Worm (Caenorhabditis elegans) whole organism, L1 larva: ENCODE results near the gene ZK355.2.

Experiments used
- ceh-82 ChIP-seq, 3 experiments: fragments of 150-350 bp in 1 of 3; sonication (generic microtip) in 2 of 3; optimal IDR thresholded peaks; 2 replicates each; lab custom pipeline; 2014 to 2017; ENCODE audit warnings: missing biosample characterization in 3 of 3, missing genetic modification characterization in 3 of 3
- ces-1 ChIP-seq: fragments of 150-350 bp; optimal IDR thresholded peaks from 2 replicates; lab custom pipeline; 2014; ENCODE audit warnings: missing biosample characterization, missing genetic modification reagents, missing genetic modification characterization
- hlh-4 ChIP-seq: sonication (generic microtip); optimal IDR thresholded peaks from 2 replicates; lab custom pipeline; 2016; ENCODE audit warnings: mild to moderate bottlenecking, missing genetic modification characterization, missing compliant biosample characterization
- jun-1 ChIP-seq: fragments of 150-350 bp; optimal IDR thresholded peaks from 2 replicates; lab custom pipeline; 2014; ENCODE audit warnings: missing biosample characterization, missing genetic modification reagents, missing genetic modification characterization
- nhr-11 ChIP-seq: fragments of 150-350 bp; optimal IDR thresholded peaks from 2 replicates; lab custom pipeline; 2014; ENCODE audit warnings: missing biosample characterization, missing genetic modification characterization
- nhr-237 ChIP-seq: fragments of 150-350 bp; optimal IDR thresholded peaks from 2 replicates; lab custom pipeline; 2014; ENCODE audit warnings: missing biosample characterization, missing genetic modification characterization
- nhr-28 ChIP-seq: fragments of 150-350 bp; optimal IDR thresholded peaks from 2 replicates; lab custom pipeline; 2014; ENCODE audit warnings: missing biosample characterization, missing genetic modification characterization
- pag-3 ChIP-seq: sonication (generic microtip); optimal IDR thresholded peaks from 2 replicates; lab custom pipeline; 2017; ENCODE audit warnings: missing genetic modification characterization, mild to moderate bottlenecking, missing compliant biosample characterization, antibody characterized with exemption, borderline replicate concordance; ENCODE audit not compliant: insufficient read depth

- no peak for TF ChIP-seq nhr-11 (tag; lab: Kevin White, UChicago)
- no peak for TF ChIP-seq pag-3
- TF ChIP-seq hlh-4 (tag; lab: Kevin White, UChicago): no peak
- TF ChIP-seq ces-1: no peak
- no peak for TF ChIP-seq nhr-237 (tag; lab: Kevin White, UChicago)
- TF ChIP-seq ceh-82 (tag; optimal IDR thresholded peaks at IDR 0.05; lab: Kevin White, UChicago): no peak
- no peak for TF ChIP-seq nhr-28 (tag; lab: Kevin White, UChicago)
- no peak for TF ChIP-seq jun-1
Observed at ce11 chrII:2878909-2879308, 44.8 kb upstream of the ZK355.2 start.
